Fruit fly (Drosophila melanogaster): ENCODE data around the gene DopEcR.

DNA sequence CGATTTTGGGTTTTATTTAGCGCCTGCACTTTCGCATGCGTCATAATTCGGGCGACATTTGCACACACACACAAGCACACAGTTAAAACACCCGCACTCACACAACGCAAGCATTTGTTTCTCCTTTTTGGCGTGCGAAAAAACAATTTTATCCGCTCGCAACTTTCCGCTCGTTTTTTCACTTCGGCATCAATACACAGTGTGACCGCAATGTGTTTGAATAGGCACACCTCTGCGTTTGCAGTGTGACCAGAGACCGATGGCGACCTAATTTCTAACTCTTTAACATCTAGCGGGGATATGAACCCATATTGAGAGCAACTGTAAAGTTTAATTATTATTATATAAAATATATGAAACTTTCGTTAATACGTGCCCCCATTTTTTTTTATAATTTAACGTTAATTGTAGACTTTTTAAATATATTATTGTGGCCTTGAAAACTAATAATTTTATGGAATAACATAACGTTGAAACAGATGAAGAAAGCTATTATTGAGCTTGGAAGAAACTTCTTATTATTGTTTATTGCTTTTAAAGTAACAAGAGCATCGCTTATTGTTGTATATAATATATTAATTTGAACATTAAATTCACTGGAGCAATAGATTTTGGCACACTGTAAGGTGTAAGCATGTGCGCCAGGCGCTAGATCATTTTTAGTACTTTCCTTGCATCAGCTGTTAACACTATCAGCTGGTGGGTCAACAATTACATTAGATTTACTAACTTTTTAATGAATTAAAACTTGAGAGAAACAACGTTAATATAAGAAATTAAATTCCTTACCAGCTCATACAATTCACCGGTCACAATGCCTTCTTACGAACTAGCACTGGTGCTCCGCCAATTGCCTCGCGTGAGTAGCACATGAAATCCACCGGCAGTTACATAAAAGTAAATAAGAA, 16.0 kb downstream of the DopEcR start, which contains the start of the genes Cip4 and mRpS6:
- peak; percentile 80 for TF ChIP-seq Smox (GFP tag; optimal IDR thresholded peaks at IDR 0.05)
- TF ChIP-seq Lpt (GFP tag; optimal IDR thresholded peaks at IDR 0.05) = peak; percentile 55
- TF ChIP-seq CG6808 (GFP tag; optimal IDR thresholded peaks at IDR 0.05) = peak; percentile 6
- TF ChIP-seq Eip78C (GFP tag) = peak; percentile 92
- TF ChIP-seq dac (GFP tag; optimal IDR thresholded peaks at IDR 0.05) = peak; percentile 39
- peak; percentile 87 for TF ChIP-seq OdsH (GFP tag; optimal IDR thresholded peaks at IDR 0.05)
- peak; percentile 52 for TF ChIP-seq topi (GFP tag; optimal IDR thresholded peaks at IDR 0.05)
- peak; percentile 73 for TF ChIP-seq CG15336 (GFP tag; IDR thresholded peaks at IDR 0.05)
- TF ChIP-seq svp (GFP tag) = no peak
- peak; percentile 86 for TF ChIP-seq CG10631 (GFP tag; optimal IDR thresholded peaks at IDR 0.05)
- peak; percentile 76 for TF ChIP-seq CG32006 (GFP tag; optimal IDR thresholded peaks at IDR 0.05)
- peak; percentile 1 to 48 for TF ChIP-seq ss (GFP tag; optimal IDR thresholded peaks at IDR 0.05)

Measured in whole organism, prepupa.